Fruit fly (Drosophila melanogaster): Measurements from ENCODE around the gene Clic.

The Clic gene

DNA sequence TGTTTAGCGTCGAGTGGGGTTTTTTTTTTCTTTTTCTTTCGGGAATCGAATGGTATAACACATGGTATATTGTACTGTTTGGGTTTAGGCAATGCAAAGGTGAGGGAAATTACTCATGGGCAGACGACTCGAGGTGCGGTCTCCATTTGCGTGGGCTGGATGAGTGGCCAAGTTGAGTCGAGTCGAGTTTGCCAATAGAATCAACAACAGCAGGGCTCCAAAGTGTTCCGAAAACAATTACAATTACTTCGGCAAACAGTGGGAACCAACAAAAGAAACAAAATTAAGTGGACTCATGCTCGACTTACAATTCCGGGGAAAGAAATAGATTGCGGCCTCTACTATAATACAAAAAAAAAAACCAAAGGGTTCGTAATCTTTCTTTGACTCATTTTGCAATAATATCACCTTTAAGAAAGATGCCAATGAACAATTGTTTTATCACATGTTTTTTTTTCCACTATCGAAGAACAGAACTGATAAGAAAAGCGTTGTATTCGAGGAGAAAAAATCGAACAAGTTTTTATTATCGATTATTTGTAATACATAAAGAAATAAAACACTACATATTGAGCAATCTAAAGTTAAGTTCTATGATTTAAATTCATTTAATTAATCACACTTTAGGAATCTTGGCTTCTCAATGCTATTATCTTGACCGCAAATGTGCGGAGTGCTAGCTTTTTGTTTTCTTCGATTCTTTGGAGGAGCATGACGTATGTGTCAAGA lies 1.6 kb downstream of the Clic start (continued):
- TF ChIP-seq CG31441 (GFP tag; IDR thresholded peaks at IDR 0.05): peak; percentile 17; the same call in 1 of the 2 replicates
- peak; percentile 31 for TF ChIP-seq CG18619 (GFP tag; optimal IDR thresholded peaks at IDR 0.05)
- peak; percentile 26 for TF ChIP-seq unpg (GFP tag; optimal IDR thresholded peaks at IDR 0.05)
- TF ChIP-seq insv (GFP tag; optimal IDR thresholded peaks at IDR 0.05): no peak
- peak; percentile 40 for TF ChIP-seq CG10209 (GFP tag; optimal IDR thresholded peaks at IDR 0.05)
- peak; percentile 6 for TF ChIP-seq CG14710 (tag; optimal IDR thresholded peaks at IDR 0.05)
- TF ChIP-seq CG33557 (GFP tag; optimal IDR thresholded peaks at IDR 0.05): no peak
- peak; percentile 34 for TF ChIP-seq Oli (tag; optimal IDR thresholded peaks at IDR 0.05)
- no peak for TF ChIP-seq disco-r (GFP tag; optimal IDR thresholded peaks at IDR 0.05)
- TF ChIP-seq PHDP (tag; optimal IDR thresholded peaks at IDR 0.05): peak; percentile 22
- TF ChIP-seq Neu2 (GFP tag; optimal IDR thresholded peaks at IDR 0.05; ENCODE audit: borderline replicate concordance): no peak
- TF ChIP-seq eyg (GFP tag; optimal IDR thresholded peaks at IDR 0.05): no peak
- no peak for TF ChIP-seq kah (GFP tag; optimal IDR thresholded peaks at IDR 0.05)
- 0 out of 2 replicates have a peak, but pooled peaks have one; percentile 20 for TF ChIP-seq CG9932 (GFP tag; IDR thresholded peaks at IDR 0.05)
- peak; percentile 80 for TF ChIP-seq z (GFP tag; IDR thresholded peaks at IDR 0.05)
- peak; percentile 80 for TF ChIP-seq CG11696 (GFP tag; IDR thresholded peaks at IDR 0.05)
- TF ChIP-seq CG8765 (GFP tag; IDR thresholded peaks at IDR 0.05): no peak
- no peak for TF ChIP-seq sna (GFP tag; IDR thresholded peaks at IDR 0.05; ENCODE audit: partially characterized antibody)
- peak in 1 of 2 experiments; percentile 14 for TF ChIP-seq dpn (GFP tag; optimal IDR thresholded peaks at IDR 0.05)
- TF ChIP-seq so (GFP tag; IDR thresholded peaks at IDR 0.05): 0 out of 3 replicates have a peak, but pooled peaks have one; percentile 25
- peak; percentile 5 for TF ChIP-seq CG15011 (GFP tag; optimal IDR thresholded peaks at IDR 0.05)
- TF ChIP-seq CG6654 (GFP tag; optimal IDR thresholded peaks at IDR 0.05): no peak
- TF ChIP-seq CG2875 (GFP tag; optimal IDR thresholded peaks at IDR 0.05): peak; percentile 16
- TF ChIP-seq CG7839 (tag; optimal IDR thresholded peaks at IDR 0.05): peak; percentile 40
- peak; percentile 19 for TF ChIP-seq CG8388 (GFP tag; optimal IDR thresholded peaks at IDR 0.05)
- peak; percentile 21 for TF ChIP-seq CG7987 (GFP tag; optimal IDR thresholded peaks at IDR 0.05)
- peak; percentile 54 for TF ChIP-seq gem (tag; optimal IDR thresholded peaks at IDR 0.05)
- peak; percentile 29 for TF ChIP-seq CG18599 (GFP tag; optimal IDR thresholded peaks at IDR 0.05)
- TF ChIP-seq cwo (GFP tag; optimal IDR thresholded peaks at IDR 0.05): peak; percentile 6
- TF ChIP-seq p53 (GFP tag; optimal IDR thresholded peaks at IDR 0.05): no peak
- peak; percentile 21 for TF ChIP-seq CG17568 (GFP tag; optimal IDR thresholded peaks at IDR 0.05)
- TF ChIP-seq CG15269 (tag; optimal IDR thresholded peaks at IDR 0.05): peak; percentile 43
- peak; percentile 14 for TF ChIP-seq CG13775 (GFP tag; optimal IDR thresholded peaks at IDR 0.05)

DNA sequence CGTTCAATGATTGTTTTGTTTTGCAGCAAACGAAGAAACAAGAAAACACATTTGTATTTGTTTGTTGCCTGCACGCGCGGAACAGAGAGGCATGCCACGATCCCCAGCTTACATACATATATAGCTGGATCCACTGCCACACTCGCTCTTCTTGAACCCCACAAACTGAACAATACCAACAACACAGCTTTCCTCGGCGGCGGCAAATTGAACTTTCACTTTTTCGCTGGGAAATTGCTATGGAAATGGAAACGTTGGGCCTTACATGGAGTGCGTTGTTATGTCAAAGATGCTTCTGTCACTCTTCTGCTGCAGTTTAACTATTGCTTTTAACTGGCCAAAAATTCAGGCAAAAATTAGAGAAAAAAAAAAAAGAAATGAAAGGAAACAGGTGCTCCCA lies 2.4 kb downstream of the Clic start:
- TF ChIP-seq CG33557 (GFP tag; optimal IDR thresholded peaks at IDR 0.05) (peak; percentile 29), cg (GFP tag; optimal IDR thresholded peaks at IDR 0.05) (peak; percentile 12), kni (GFP tag; optimal IDR thresholded peaks at IDR 0.05) (peak; percentile 5), Blimp-1 (GFP tag; optimal IDR thresholded peaks at IDR 0.05) (peak; percentile 97), CG12942 (GFP tag; optimal IDR thresholded peaks at IDR 0.05) (no peak), p53 (GFP tag; optimal IDR thresholded peaks at IDR 0.05) (no peak), Dbx (GFP tag; IDR thresholded peaks at IDR 0.05) (no peak), CG10431 (GFP tag; optimal IDR thresholded peaks at IDR 0.05) (peak; percentile 47), zf30C (GFP tag; optimal IDR thresholded peaks at IDR 0.05) (no peak), eyg (GFP tag; optimal IDR thresholded peaks at IDR 0.05) (no peak), sens (GFP tag) (peak; percentile 9)
